Worm (Caenorhabditis elegans): ENCODE measurements around the gene C08D8.1.

C08D8.1 gene

DNA sequence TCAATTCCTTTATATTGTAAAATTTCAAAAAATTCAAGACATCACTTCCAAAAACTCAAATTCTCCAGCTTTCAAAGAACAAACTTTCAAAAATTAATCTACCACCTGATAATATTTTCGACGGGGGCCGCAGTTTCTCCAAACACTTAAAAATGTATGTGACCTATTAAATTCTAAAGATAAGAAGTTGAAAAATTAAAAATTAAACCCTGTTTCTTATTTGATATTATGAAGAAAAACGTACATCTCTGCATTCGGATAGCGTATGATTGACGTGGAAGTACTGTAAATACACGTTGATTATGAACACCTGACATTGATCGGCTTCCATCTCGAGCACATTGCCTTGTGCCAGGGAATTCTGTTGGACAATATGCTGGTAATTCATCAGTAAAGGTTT is 39.6 kb upstream of the C08D8.1 start:
- no peak for TF ChIP-seq ceh-82 (tag; optimal IDR thresholded peaks at IDR 0.05)
- TF ChIP-seq crh-2 (tag; optimal IDR thresholded peaks at IDR 0.05), result peak; percentile 16
- peak; percentile 27 for TF ChIP-seq gmeb-1 (tag; optimal IDR thresholded peaks at IDR 0.05)

DNA sequence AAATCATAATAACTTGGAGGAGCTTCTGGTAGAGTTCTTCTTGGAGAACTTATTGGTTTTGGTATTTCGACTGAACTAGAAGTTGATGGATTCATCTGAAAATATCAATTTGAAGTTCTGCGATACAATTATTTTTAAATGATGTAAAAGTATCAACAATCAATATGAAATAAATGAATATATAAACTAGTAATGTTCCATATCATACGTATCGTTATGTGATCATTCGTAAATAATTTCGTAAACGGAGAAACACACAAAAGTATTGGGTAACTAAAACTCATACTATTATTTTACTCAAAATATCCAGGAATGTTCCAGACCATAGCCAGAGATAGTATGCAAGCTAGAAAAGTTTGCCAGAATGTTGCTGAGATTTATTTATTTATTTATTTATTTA is 39.2 kb upstream of the C08D8.1 start, which contains the start of gene W02D7.8:
W02D7.8 (minus strand) TSS at position 101 of the 400 bp plus-strand sequence.
- no peak for TF ChIP-seq nhr-12 (tag; optimal IDR thresholded peaks at IDR 0.05)
- TF ChIP-seq elt-3 (tag; optimal IDR thresholded peaks at IDR 0.05), result no peak
- no peak for TF ChIP-seq dmd-4 (tag; optimal IDR thresholded peaks at IDR 0.05)
- no peak for TF ChIP-seq peb-1 (tag; optimal IDR thresholded peaks at IDR 0.05)
- TF ChIP-seq skn-1 (tag; optimal IDR thresholded peaks at IDR 0.05), result no peak
- TF ChIP-seq snpc-4 (tag; optimal IDR thresholded peaks at IDR 0.05), result no peak
- no peak for TF ChIP-seq unc-39 (tag; optimal IDR thresholded peaks at IDR 0.05)
- no peak for TF ChIP-seq aly-2 (tag; optimal IDR thresholded peaks at IDR 0.05)
- no peak for TF ChIP-seq ztf-4 (tag; optimal IDR thresholded peaks at IDR 0.05)
- TF ChIP-seq ztf-1 (GFP tag; conservative IDR thresholded peaks at IDR 0.05), result no peak
- TF ChIP-seq nhr-77 (tag; optimal IDR thresholded peaks at IDR 0.05), result no peak
- no peak for TF ChIP-seq lin-13 (GFP tag; optimal IDR thresholded peaks at IDR 0.05)

DNA sequence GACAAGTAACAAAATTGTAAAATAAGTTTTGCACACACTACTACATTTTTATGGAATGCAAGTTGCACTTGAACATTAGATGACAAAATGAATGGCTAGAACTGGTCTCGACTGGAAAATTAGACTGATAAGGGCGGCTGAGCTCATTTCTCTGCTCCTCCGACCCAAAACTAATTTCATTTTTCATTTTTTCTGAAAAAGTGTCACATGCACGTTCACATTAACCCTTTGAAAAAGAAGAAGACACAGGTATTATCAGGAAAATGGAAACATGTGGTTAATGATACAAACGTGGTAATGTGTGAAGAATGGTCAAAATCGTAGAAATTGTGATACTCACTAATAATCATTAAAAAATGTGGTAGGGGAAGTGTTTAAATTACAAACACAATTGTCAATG is 38.5 kb upstream of the C08D8.1 start:
- TF ChIP-seq lsy-2 (tag; optimal IDR thresholded peaks at IDR 0.05) (no peak), crh-2 (tag; optimal IDR thresholded peaks at IDR 0.05) (peak; percentile 37), ztf-4 (tag; optimal IDR thresholded peaks at IDR 0.05) (no peak), nhr-21 (tag; optimal IDR thresholded peaks at IDR 0.05) (no peak), fos-1 (tag; optimal IDR thresholded peaks at IDR 0.05) (peak; percentile 60)

DNA sequence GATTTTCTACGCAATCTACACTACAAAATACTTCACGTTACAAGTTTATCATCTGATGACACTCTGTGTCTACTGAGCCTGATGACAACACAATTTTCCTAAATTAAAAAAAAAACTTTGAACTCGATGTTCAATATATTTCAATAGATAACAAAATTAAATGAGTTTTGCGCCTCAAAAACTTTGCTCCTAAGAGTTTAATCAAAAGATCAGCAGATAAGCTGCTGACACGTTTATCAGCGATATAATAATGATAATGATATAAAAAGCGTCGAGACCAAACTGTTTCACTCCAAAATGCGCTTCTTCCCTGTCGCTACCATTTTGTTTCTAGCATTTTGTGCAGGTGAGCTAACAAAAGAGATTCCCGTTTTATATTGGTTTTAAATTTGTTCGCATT is 37.9 kb upstream of the C08D8.1 start, which contains the start of gene clec-218:
clec-218 (plus strand) TSS at position 262 of the 400 bp plus-strand sequence.
- TF ChIP-seq sma-9 (GFP tag; optimal IDR thresholded peaks at IDR 0.05) (peak; percentile 68), sma-9 (tag; optimal IDR thresholded peaks at IDR 0.05) (no peak), ceh-16 (tag; optimal IDR thresholded peaks at IDR 0.05) (no peak), fos-1 (tag; optimal IDR thresholded peaks at IDR 0.05) (peak; percentile 19)

DNA sequence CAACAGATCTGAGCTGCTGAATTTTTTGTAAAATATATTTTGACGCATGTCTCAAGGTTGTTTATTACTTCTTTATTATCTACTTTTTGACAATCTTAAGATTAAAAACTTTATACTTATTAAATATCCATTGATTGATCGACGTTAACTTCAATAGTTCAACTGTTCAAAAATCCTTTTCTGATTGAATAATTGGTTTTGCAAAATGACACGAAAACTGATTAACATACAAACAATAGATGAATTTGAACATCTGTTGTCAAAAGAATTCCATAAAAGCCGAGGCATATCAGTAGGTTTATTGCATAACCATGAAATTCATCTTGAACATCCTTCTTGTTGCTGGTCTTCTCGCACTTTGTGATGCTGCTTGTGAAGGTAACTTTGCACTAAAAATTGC is 34.3 kb upstream of the C08D8.1 start, which contains the start of gene W02D7.12:
W02D7.12 (plus strand) TSS at position 301 of the 400 bp plus-strand sequence.
- no peak for TF ChIP-seq Y55F3AM.14 (GFP tag; optimal IDR thresholded peaks at IDR 0.05)
- no peak for TF ChIP-seq nhr-237 (tag; optimal IDR thresholded peaks at IDR 0.05)
- TF ChIP-seq elt-3 (tag; optimal IDR thresholded peaks at IDR 0.05), result no peak
- TF ChIP-seq nhr-25 (tag; optimal IDR thresholded peaks at IDR 0.05), result no peak
- TF ChIP-seq ama-1 (optimal IDR thresholded peaks at IDR 0.05), result no peak
- TF ChIP-seq R02D3.7 (tag; optimal IDR thresholded peaks at IDR 0.05), result no peak
- TF ChIP-seq fos-1 (tag; optimal IDR thresholded peaks at IDR 0.05), result no peak
- no peak for TF ChIP-seq F13H6.1 (tag; optimal IDR thresholded peaks at IDR 0.05)
- no peak for TF ChIP-seq nhr-12 (tag; optimal IDR thresholded peaks at IDR 0.05)
- TF ChIP-seq sma-3 (GFP tag; optimal IDR thresholded peaks at IDR 0.05), result no peak
- TF ChIP-seq nhr-6 (tag; optimal IDR thresholded peaks at IDR 0.05), result no peak
- no peak for TF ChIP-seq peb-1 (tag; optimal IDR thresholded peaks at IDR 0.05)
- TF ChIP-seq unc-39 (tag; optimal IDR thresholded peaks at IDR 0.05), result no peak
- no peak for TF ChIP-seq unc-62 (GFP tag; optimal IDR thresholded peaks at IDR 0.05)
- TF ChIP-seq lsy-2 (tag; optimal IDR thresholded peaks at IDR 0.05), result no peak

DNA sequence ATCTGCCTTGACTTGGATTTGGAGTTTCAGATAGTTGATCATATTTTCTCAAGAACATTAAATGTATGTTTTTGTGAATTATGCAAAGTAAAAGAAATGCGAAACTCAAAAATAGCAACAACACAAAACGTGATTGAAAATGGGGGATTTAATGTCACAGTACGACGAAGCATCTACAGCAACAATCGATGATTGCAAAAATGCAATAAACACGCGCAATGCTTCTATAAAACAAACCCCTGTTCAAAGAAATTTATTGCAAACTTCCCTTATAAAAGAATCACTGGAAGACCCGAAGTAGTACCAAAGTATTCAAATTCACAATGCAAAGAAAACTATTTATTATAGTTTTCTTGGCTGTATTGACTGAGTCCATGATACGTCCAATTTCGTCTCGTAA is 27.4 kb upstream of the C08D8.1 start, which contains the start of gene clec-219:
clec-219 (plus strand) TSS at position 301 of the 400 bp plus-strand sequence.
- TF ChIP-seq nhr-10 (tag; optimal IDR thresholded peaks at IDR 0.05) (no peak), crh-2 (tag; optimal IDR thresholded peaks at IDR 0.05) (no peak), unc-55 (GFP tag; optimal IDR thresholded peaks at IDR 0.05) (no peak)

DNA sequence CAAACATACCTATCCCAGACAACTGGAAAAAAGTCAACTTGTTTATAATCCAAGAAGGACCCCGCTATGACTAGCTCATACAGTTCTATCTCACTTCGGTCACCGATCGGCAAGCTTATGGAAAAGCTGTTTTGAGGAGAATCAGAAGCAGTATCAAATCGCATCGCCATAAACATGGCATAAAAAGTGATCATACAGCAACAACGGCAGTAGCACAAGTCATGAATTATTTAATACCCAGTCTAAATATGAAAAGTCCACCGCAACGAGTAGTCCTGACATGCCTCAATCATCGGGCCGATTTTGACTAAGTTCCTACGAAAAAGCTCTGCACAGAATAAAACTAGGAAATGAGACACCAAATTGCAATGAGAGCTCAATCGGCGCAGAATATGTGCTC is 22.0 kb upstream of the C08D8.1 start:
- TF ChIP-seq sma-9 (GFP tag; optimal IDR thresholded peaks at IDR 0.05), result no peak
- no peak for TF ChIP-seq sma-9 (tag; optimal IDR thresholded peaks at IDR 0.05)
- no peak for TF ChIP-seq dmd-4 (tag; optimal IDR thresholded peaks at IDR 0.05)
- TF ChIP-seq ceh-16 (tag; optimal IDR thresholded peaks at IDR 0.05), result no peak
- TF ChIP-seq nhr-23 (tag; optimal IDR thresholded peaks at IDR 0.05), result no peak
- no peak for TF ChIP-seq nhr-10 (tag; optimal IDR thresholded peaks at IDR 0.05)
- no peak for TF ChIP-seq nhr-237 (tag; optimal IDR thresholded peaks at IDR 0.05)
- no peak for TF ChIP-seq elt-3 (tag; optimal IDR thresholded peaks at IDR 0.05)
- no peak for TF ChIP-seq ama-1 (optimal IDR thresholded peaks at IDR 0.05)
- TF ChIP-seq Y55F3AM.14 (GFP tag; optimal IDR thresholded peaks at IDR 0.05), result no peak

All from whole organism, L2 larva.